Fruit fly (Drosophila melanogaster): ENCODE results near the gene His4r.

Gene His4r

DNA sequence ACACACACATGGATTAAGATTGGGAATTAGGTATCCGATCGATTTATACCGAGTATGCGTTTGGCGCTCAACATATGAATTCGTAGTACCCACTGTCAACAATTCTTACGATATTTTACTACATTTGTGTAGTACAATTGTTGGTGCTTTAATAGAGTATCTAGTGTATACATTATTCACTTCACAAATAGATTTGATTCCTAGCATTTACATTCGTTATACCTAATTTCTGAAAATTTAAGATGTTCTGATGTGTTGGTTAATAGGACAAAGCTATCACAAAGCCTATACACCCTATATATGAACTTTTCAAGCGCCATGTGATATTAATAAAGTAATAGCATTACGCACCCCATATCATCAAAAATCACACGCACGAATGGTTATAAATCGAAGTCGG, 884 bp upstream of the His4r start:
- TF ChIP-seq Ptx1 (GFP tag; IDR thresholded peaks at IDR 0.05) (0 out of 2 replicates have a peak, but pooled peaks have one; percentile 8), CG10979 (tag; optimal IDR thresholded peaks at IDR 0.05) (peak; percentile 4), gem (tag; optimal IDR thresholded peaks at IDR 0.05) (peak; percentile 18), fd96Cb (tag; optimal IDR thresholded peaks at IDR 0.05) (peak; percentile 23), D19B (GFP tag; optimal IDR thresholded peaks at IDR 0.05) (peak; percentile 55), D19A (tag; optimal IDR thresholded peaks at IDR 0.05) (peak; percentile 37), Trl (optimal IDR thresholded peaks at IDR 0.05) (peak in 1 of 2 experiments; percentile 49), Trl (GFP tag; optimal IDR thresholded peaks at IDR 0.05) (no peak), CG18764 (GFP tag; optimal IDR thresholded peaks at IDR 0.05) (no peak), CG18599 (GFP tag; optimal IDR thresholded peaks at IDR 0.05) (no peak), HmgZ (tag; optimal IDR thresholded peaks at IDR 0.05) (no peak)

DNA sequence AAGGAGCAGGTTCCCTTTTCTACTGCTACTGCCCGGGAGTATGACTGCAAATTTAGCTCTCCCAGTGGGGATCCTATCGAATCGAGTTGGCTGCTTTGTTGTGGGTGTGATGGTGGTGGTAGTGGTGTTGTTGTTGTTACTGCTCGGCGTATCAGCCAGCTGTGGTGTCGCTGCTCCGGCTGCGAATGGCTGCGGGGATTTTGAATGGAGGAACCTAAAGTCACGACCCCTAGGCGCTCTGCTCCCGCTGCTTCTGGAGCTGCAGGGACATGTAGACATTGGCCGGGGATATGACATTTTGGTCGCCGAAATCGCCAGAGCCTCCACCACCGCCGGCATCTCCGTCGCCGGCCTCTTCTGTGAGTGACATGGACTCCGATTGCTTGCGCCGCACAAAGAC, 1.2 kb downstream of the His4r start:
- TF ChIP-seq CG17568 (GFP tag; optimal IDR thresholded peaks at IDR 0.05) (no peak), CG4360 (GFP tag; IDR thresholded peaks at IDR 0.05) (peak; percentile 49), z (GFP tag; IDR thresholded peaks at IDR 0.05) (0 out of 3 replicates have a peak, but pooled peaks have one; percentile 21)

DNA sequence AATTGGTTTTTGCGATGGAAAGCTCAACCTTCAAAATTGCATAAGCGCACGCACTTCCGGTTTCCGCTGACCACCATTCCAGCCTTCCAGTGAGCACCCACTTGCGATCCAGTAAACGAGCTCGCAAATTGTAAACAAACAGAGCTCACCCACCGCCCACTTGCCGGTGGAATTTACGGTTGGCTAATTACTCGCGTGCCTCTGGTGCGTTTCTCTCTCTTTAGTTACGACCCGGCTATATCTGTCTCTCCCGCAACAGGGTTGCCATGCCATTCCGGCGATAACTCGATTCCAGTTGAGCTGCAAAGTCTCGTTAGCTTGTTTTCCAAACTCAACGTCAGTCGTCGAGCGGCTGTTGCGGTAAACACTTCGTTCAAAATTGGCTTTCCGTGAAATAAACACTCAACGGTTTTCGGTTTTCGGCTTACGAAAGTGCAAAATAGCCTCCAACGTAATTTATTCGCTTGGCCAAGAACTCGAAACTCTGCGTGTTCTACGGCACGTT, 4.6 kb downstream of the His4r start, which contains the start of gene Cad88C:
Gene Cad88C, plus strand, starts transcription at position 360 of the 505 bp plus-strand sequence.
- TF ChIP-seq Trl (optimal IDR thresholded peaks at IDR 0.05): peak; percentile 26 to 27
- no peak for TF ChIP-seq Trl (GFP tag; optimal IDR thresholded peaks at IDR 0.05)
- TF ChIP-seq CG17328 (GFP tag; IDR thresholded peaks at IDR 0.05): 0 out of 2 replicates have a peak, but pooled peaks have one; percentile 10
- peak; percentile 24; the same call in 1 of the 2 replicates for TF ChIP-seq vvl (GFP tag; IDR thresholded peaks at IDR 0.05)
- TF ChIP-seq sna (GFP tag; IDR thresholded peaks at IDR 0.05; ENCODE audit: partially characterized antibody): 0 out of 2 replicates have a peak, but pooled peaks have one; percentile 21
- peak; percentile 86 for TF ChIP-seq sd (tag; optimal IDR thresholded peaks at IDR 0.05)
- TF ChIP-seq HLH4C (GFP tag; IDR thresholded peaks at IDR 0.05; ENCODE audit: partially characterized antibody): no peak
- TF ChIP-seq CG8765 (GFP tag; IDR thresholded peaks at IDR 0.05): no peak
- TF ChIP-seq CG12744 (GFP tag; optimal IDR thresholded peaks at IDR 0.05): no peak
- 0 out of 3 replicates have a peak, but pooled peaks have one; percentile 5 for TF ChIP-seq dysf (GFP tag; IDR thresholded peaks at IDR 0.05)
- TF ChIP-seq lmd (GFP tag; IDR thresholded peaks at IDR 0.05): no peak
- no peak for TF ChIP-seq az2 (GFP tag; optimal IDR thresholded peaks at IDR 0.05)
- TF ChIP-seq CG16815 (GFP tag; optimal IDR thresholded peaks at IDR 0.05): no peak
- TF ChIP-seq CG34422 (GFP tag; IDR thresholded peaks at IDR 0.05): 0 out of 3 replicates have a peak, but pooled peaks have one; percentile 43
- TF ChIP-seq Med (GFP tag): peak; percentile 56
- no peak for TF ChIP-seq croc (GFP tag; conservative IDR thresholded peaks at IDR 0.05)
- no peak for TF ChIP-seq CG11085 (GFP tag; IDR thresholded peaks at IDR 0.05)
- no peak for TF ChIP-seq fd96Cb (tag; optimal IDR thresholded peaks at IDR 0.05)
- peak; percentile 40 for TF ChIP-seq nerfin-1 (tag; optimal IDR thresholded peaks at IDR 0.05)
- no peak for TF ChIP-seq CG2875 (GFP tag; optimal IDR thresholded peaks at IDR 0.05)
- no peak for TF ChIP-seq kni (GFP tag; optimal IDR thresholded peaks at IDR 0.05)
- peak; percentile 77; the same call in 1 of the 4 replicates for TF ChIP-seq chinmo (GFP tag; IDR thresholded peaks at IDR 0.05; ENCODE audit: partially characterized antibody)
- TF ChIP-seq zen2 (GFP tag; IDR thresholded peaks at IDR 0.05; ENCODE audit: partially characterized antibody): 0 out of 3 replicates have a peak, but pooled peaks have one; percentile 36
- peak; percentile 1 for TF ChIP-seq chn (GFP tag; optimal IDR thresholded peaks at IDR 0.05)
- TF ChIP-seq sisA (GFP tag; IDR thresholded peaks at IDR 0.05): no peak
- no peak for TF ChIP-seq mam (GFP tag; optimal IDR thresholded peaks at IDR 0.05)
- TF ChIP-seq Oaz (GFP tag; IDR thresholded peaks at IDR 0.05): no peak
- TF ChIP-seq Vsx1 (GFP tag; optimal IDR thresholded peaks at IDR 0.05): peak; percentile 74
- TF ChIP-seq CG13287 (GFP tag; IDR thresholded peaks at IDR 0.05; ENCODE audit: partially characterized antibody): 0 out of 2 replicates have a peak, but pooled peaks have one; percentile 29
